Worm (Caenorhabditis elegans): ENCODE results near the gene F53F4.18.

Gene F53F4.18

DNA sequence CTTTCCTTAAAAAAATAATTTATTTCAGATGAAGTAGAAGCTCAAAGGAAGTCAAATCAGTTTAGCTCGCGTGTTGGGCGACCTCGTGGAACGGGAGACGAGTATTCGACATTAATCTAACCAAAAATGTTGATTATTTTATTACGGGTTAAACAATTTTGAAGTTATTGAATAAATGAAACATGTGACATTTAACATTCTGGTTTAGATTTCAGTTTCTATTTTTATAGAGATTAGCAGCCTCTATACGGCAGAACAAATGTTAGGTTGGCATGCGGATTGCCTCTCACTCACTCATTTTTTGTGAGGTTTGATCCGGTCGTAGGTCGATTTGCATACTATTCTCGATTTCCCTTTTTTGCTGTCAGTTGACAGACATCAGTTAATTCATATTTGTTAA lies 5.4 kb upstream of the F53F4.18 start, which contains the start of gene F53F4.1:
Gene F53F4.1 (plus strand): TSS at position 301 of the 400 bp plus-strand sequence.
- no peak for TF ChIP-seq lin-39 (tag; optimal IDR thresholded peaks at IDR 0.05)
- TF ChIP-seq lin-13 (GFP tag; optimal IDR thresholded peaks at IDR 0.05) = no peak
- no peak for TF ChIP-seq snpc-4 (tag; optimal IDR thresholded peaks at IDR 0.05)
- no peak for TF ChIP-seq ama-1 (optimal IDR thresholded peaks at IDR 0.05)
- TF ChIP-seq nhr-77 (tag; optimal IDR thresholded peaks at IDR 0.05) = no peak
- TF ChIP-seq alr-1 (tag; optimal IDR thresholded peaks at IDR 0.05) = no peak
- no peak for TF ChIP-seq sma-9 (GFP tag; optimal IDR thresholded peaks at IDR 0.05)
- no peak for TF ChIP-seq sma-9 (tag; optimal IDR thresholded peaks at IDR 0.05)
- no peak for TF ChIP-seq unc-55 (GFP tag; optimal IDR thresholded peaks at IDR 0.05)
- TF ChIP-seq ztf-1 (GFP tag; conservative IDR thresholded peaks at IDR 0.05) = no peak
- no peak for TF ChIP-seq ceh-82 (tag; optimal IDR thresholded peaks at IDR 0.05)
- no peak for TF ChIP-seq nhr-129 (tag; optimal IDR thresholded peaks at IDR 0.05)
- no peak for TF ChIP-seq ztf-11 (tag; optimal IDR thresholded peaks at IDR 0.05)

DNA sequence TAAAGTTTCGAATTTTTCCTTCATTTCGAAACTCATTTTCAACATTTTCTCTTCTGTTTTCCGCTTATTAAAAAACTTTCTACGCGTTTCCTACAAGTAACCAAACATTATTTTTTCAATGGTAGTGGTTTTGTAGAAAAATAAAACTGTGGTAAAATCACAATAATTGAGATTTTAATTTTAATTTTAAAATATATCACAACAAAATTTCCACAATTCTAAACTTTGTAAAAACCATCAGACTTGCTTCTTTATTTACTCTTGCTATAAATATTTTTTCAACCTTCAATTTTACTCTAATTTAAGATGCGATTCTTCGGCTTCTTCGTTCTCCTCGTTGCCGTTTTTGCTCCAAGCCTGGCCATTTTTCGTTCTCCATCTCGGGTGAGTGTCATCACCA lies 2.0 kb upstream of the F53F4.18 start, which contains the start of gene F53F4.17:
Gene F53F4.17 (plus strand): TSS at position 301 of the 400 bp plus-strand sequence.
- TF ChIP-seq nhr-23 (tag; optimal IDR thresholded peaks at IDR 0.05) (no peak), skn-1 (tag; optimal IDR thresholded peaks at IDR 0.05) (no peak), nhr-10 (tag; optimal IDR thresholded peaks at IDR 0.05) (no peak), unc-55 (GFP tag; optimal IDR thresholded peaks at IDR 0.05) (no peak), aly-2 (tag; optimal IDR thresholded peaks at IDR 0.05) (no peak)

DNA sequence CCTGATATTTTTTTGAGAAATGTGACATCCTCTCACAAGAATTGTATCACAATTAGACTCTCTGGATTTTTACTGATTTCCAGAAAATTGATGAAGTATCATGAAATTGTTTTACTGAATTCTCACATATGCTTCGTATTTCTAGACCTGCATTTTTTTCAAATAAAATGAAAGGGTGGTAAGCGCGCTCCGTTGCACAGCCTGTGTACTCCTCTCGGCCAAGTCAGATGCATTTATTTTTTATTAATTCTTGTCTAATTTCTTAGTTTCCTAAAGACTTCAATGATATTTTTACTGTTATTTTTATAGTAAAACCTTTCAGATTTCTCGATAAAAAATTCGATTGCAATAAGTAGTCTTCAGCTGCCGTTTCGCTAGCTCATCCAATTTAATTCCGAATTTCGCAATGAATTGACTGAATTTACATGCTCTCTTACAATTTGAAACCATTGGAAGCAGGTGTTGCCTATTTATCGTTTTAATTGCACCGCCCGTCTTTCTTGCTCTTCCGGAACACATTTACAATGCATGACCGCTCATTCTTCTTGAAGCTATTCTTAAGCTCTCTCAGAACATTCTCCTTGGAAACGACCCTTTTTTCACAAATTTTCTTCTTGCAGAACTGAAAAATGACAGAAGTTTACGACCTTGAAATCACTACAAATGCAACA lies 1.7 kb downstream of the F53F4.18 start, which contains the start of gene tbcb-1:
Gene tbcb-1 (plus strand): TSS at position 621 of the 671 bp plus-strand sequence.
- TF ChIP-seq sma-3 (GFP tag; optimal IDR thresholded peaks at IDR 0.05) = peak; percentile 8
- peak; percentile 35 for TF ChIP-seq gmeb-1 (tag; optimal IDR thresholded peaks at IDR 0.05)
- no peak for TF ChIP-seq ceh-16 (tag; optimal IDR thresholded peaks at IDR 0.05)
- TF ChIP-seq R02D3.7 (tag; optimal IDR thresholded peaks at IDR 0.05) = no peak
- TF ChIP-seq sma-9 (GFP tag; optimal IDR thresholded peaks at IDR 0.05) = peak; percentile 31
- TF ChIP-seq sma-9 (tag; optimal IDR thresholded peaks at IDR 0.05) = no peak
- peak in 1 of 2 experiments; percentile 55 for TF ChIP-seq lsy-2 (tag; optimal IDR thresholded peaks at IDR 0.05)
- peak; percentile 35 for TF ChIP-seq nhr-25 (tag; optimal IDR thresholded peaks at IDR 0.05)
- TF ChIP-seq C34F6.9 (tag; optimal IDR thresholded peaks at IDR 0.05) = peak; percentile 49

DNA sequence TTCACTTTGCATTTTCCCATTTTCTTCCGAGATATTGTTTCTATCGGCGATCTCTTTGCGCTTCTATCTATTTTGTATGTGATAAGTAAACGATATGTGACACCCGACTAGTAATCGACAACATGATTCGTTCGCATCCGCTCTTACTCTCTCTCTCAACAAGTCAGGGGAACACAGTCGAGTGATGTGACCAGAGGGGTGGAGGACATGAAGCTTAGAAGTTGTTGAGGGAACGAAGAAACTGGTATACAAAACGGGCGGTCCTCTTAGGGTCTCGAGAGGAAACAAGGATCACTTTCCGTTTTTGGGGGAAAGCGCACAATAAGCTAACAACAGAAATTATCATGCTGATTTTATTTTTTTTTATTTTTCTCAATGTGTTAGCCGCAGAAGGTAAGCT lies 3.2 kb downstream of the F53F4.18 start, which contains the start of gene F53F4.4:
Gene F53F4.4 (plus strand): TSS at position 301 of the 400 bp plus-strand sequence.
- no peak for TF ChIP-seq aly-2 (tag; optimal IDR thresholded peaks at IDR 0.05)
- no peak for TF ChIP-seq snpc-4 (tag; optimal IDR thresholded peaks at IDR 0.05)
- TF ChIP-seq sma-9 (GFP tag; optimal IDR thresholded peaks at IDR 0.05) = no peak
- no peak for TF ChIP-seq sma-9 (tag; optimal IDR thresholded peaks at IDR 0.05)

DNA sequence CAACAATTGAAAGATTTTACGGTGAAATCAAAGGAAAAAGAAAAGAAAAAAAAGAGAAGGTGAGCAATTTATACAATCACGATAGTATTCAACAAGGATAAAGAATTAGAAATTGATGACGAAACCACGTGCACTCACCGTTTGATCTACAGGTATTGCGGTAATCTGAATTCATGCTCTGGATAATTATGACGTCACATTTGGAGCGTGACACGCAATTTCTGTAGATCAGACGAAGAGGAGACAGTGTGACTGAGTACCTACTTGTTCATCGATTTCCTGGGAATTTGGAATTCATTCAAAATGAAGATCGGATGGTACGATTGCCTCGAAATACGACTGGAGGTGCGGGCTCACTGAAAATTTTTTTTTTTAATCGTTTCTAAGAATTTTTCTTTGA lies 8.4 kb downstream of the F53F4.18 start:
- TF ChIP-seq Y55F3AM.14 (GFP tag; optimal IDR thresholded peaks at IDR 0.05) = no peak
- no peak for TF ChIP-seq ZK546.5 (tag; optimal IDR thresholded peaks at IDR 0.05)
- TF ChIP-seq dmd-4 (tag; optimal IDR thresholded peaks at IDR 0.05) = no peak
- no peak for TF ChIP-seq nhr-21 (tag; optimal IDR thresholded peaks at IDR 0.05)
- no peak for TF ChIP-seq ceh-82 (tag; optimal IDR thresholded peaks at IDR 0.05)
- TF ChIP-seq ama-1 (optimal IDR thresholded peaks at IDR 0.05) = no peak
- TF ChIP-seq elt-1 (tag; optimal IDR thresholded peaks at IDR 0.05) = no peak

DNA sequence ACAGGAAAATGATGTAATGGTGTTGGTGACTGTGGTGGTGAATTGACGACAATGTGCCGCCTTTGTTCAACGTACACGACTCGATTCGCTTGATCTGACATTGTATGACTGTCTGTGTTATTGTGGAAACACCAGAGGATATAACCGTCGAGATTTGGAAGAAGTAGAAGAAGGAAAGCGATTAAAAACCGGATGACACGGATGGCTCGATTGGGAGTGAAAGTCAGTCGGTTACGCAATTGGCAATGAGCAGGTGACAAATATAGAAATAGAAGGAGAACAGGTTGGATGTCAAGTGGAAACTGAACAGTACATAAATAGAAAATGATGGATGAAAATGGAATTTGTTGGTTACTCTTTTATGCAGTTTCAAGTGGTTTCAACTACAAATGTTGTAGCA lies 11.0 kb downstream of the F53F4.18 start, which contains the start of gene rdy-2:
Gene rdy-2 (minus strand): TSS at position 101 of the 400 bp plus-strand sequence.
- TF ChIP-seq zag-1 (tag; optimal IDR thresholded peaks at IDR 0.05) (no peak), Y55F3AM.14 (GFP tag; optimal IDR thresholded peaks at IDR 0.05) (no peak), ztf-4 (tag; optimal IDR thresholded peaks at IDR 0.05) (no peak), ama-1 (optimal IDR thresholded peaks at IDR 0.05) (no peak), C34F6.9 (tag; optimal IDR thresholded peaks at IDR 0.05) (no peak), lin-39 (tag; optimal IDR thresholded peaks at IDR 0.05) (no peak), sem-4 (tag; optimal IDR thresholded peaks at IDR 0.05) (no peak), mbf-1 (tag; optimal IDR thresholded peaks at IDR 0.05) (no peak), peb-1 (tag; optimal IDR thresholded peaks at IDR 0.05) (no peak), R02D3.7 (tag; optimal IDR thresholded peaks at IDR 0.05) (no peak), nhr-12 (tag; optimal IDR thresholded peaks at IDR 0.05) (no peak), nhr-21 (tag; optimal IDR thresholded peaks at IDR 0.05) (no peak), fos-1 (tag; optimal IDR thresholded peaks at IDR 0.05) (no peak)
